Worm (Caenorhabditis elegans) whole organism, L2 larva: ENCODE results near the gene C05E11.6.

Experiments
- egl-27 ChIP-seq: sonication (generic microtip); optimal IDR thresholded peaks from 3 replicates; lab custom pipeline; 2017; ENCODE audit warnings: missing biosample characterization, missing genetic modification reagents, missing genetic modification characterization
- lin-39 ChIP-seq: fragments of 150-350 bp; optimal IDR thresholded peaks from 2 replicates; lab custom pipeline; 2014; ENCODE audit warnings: missing biosample characterization, missing genetic modification reagents, missing genetic modification characterization
- skn-1 ChIP-seq: sonication (generic microtip); optimal IDR thresholded peaks from 2 replicates; lab custom pipeline; 2017; ENCODE audit warnings: missing biosample characterization, missing genetic modification characterization

ce11 chrX:4532160-4532741, 29.7 kb upstream of the C05E11.6 start, which contains the start of gene nhr-35:
- TF ChIP-seq egl-27 = no peak
- no peak for TF ChIP-seq skn-1 (tag; lab: Kevin White, UChicago)
- TF ChIP-seq lin-39 = no peak
